Fruit fly (Drosophila melanogaster) whole organism, embryonic: Measurements from ENCODE around the gene WDR79.

Source experiments
- Awh ChIP-seq: fragments of 200-800 bp; sonication (Bioruptor generic); IDR thresholded peaks from 2 replicates; pipeline ENCODE4, ENCODE4 v1.3.6; 2022; ENCODE audit warnings: missing biosample characterization, missing genetic modification characterization
- C15 ChIP-seq: fragments of 200-800 bp; sonication (Bioruptor generic); IDR thresholded peaks from 3 replicates; pipeline ENCODE4 v1.3.6; 2022; ENCODE audit warnings: missing biosample characterization, missing genetic modification characterization
- CG12769 ChIP-seq: fragments of 200-800 bp; sonication (Bioruptor generic); optimal IDR thresholded peaks from 2 replicates; lab custom pipeline; 2019; ENCODE audit warnings: missing biosample characterization, mild to moderate bottlenecking, missing genetic modification characterization, moderate library complexity
- CG13287 ChIP-seq: fragments of 200-800 bp; sonication (Bioruptor generic); IDR thresholded peaks from 2 replicates; pipeline ENCODE4 v1.3.6; 2022; ENCODE audit warnings: missing biosample characterization, missing genetic modification characterization; ENCODE audit not compliant: partially characterized antibody
- CG15601 ChIP-seq: fragments of 200-800 bp; sonication (Bioruptor generic); optimal IDR thresholded peaks from 3 replicates; lab custom pipeline; 2019; ENCODE audit warnings: missing biosample characterization, mild to moderate bottlenecking, missing genetic modification characterization, moderate library complexity
- CG1647 ChIP-seq: fragments of 200-800 bp; sonication (Bioruptor generic); optimal IDR thresholded peaks from 3 replicates; lab custom pipeline; 2016; ENCODE audit warnings: missing biosample characterization, missing genetic modification characterization
- CG17359 ChIP-seq: fragments of 200-800 bp; sonication (Bioruptor generic); optimal IDR thresholded peaks from 3 replicates; lab custom pipeline; 2018; ENCODE audit warnings: missing biosample characterization, mild to moderate bottlenecking, missing genetic modification characterization, moderate library complexity
- CG3163 ChIP-seq: fragments of 200-800 bp; sonication (Bioruptor generic); optimal IDR thresholded peaks from 3 replicates; lab custom pipeline; 2016; ENCODE audit warnings: missing biosample characterization, missing genetic modification characterization
- CG33557 ChIP-seq: fragments of 200-800 bp; sonication (Bioruptor generic); optimal IDR thresholded peaks from 2 replicates; lab custom pipeline; 2019; ENCODE audit warnings: missing biosample characterization, mild to moderate bottlenecking, missing genetic modification characterization, moderate library complexity
- CG4282 ChIP-seq: fragments of 200-800 bp; sonication (Bioruptor generic); optimal IDR thresholded peaks from 2 replicates; lab custom pipeline; 2016; ENCODE audit warnings: missing biosample characterization, missing genetic modification characterization
- CG4360 ChIP-seq: fragments of 200-800 bp; sonication (Bioruptor generic); IDR thresholded peaks from 2 replicates; pipeline ENCODE4 v1.3.6; 2022; ENCODE audit warnings: missing biosample characterization, missing genetic modification characterization
- CG6254 ChIP-seq: fragments of 200-800 bp; sonication (Bioruptor generic); optimal IDR thresholded peaks from 3 replicates; lab custom pipeline; 2017; ENCODE audit warnings: mild to moderate bottlenecking, missing biosample characterization, missing genetic modification reagents, missing genetic modification characterization
- CG8765 ChIP-seq: fragments of 200-800 bp; sonication (Bioruptor generic); IDR thresholded peaks from 2 replicates; pipeline ENCODE4 v1.3.6; 2022; ENCODE audit warnings: missing biosample characterization, missing genetic modification characterization
- E2f1 ChIP-seq: fragments of 200-800 bp; sonication (Bioruptor generic); IDR thresholded peaks from 2 replicates; pipeline ENCODE4 v1.3.6; 2022; ENCODE audit warnings: missing biosample characterization, missing genetic modification characterization
- Fer1 ChIP-seq: fragments of 200-800 bp; sonication (Bioruptor generic); optimal IDR thresholded peaks from 2 replicates; lab custom pipeline; 2017; ENCODE audit warnings: missing biosample characterization, mild to moderate bottlenecking, missing genetic modification characterization
- Gug ChIP-seq: fragments of 200-800 bp; sonication (Bioruptor generic); IDR thresholded peaks from 4 replicates; pipeline ENCODE4 v1.3.6; 2022; ENCODE audit warnings: missing biosample characterization, missing genetic modification characterization
- HHEX ChIP-seq: fragments of 200-800 bp; sonication (Bioruptor generic); optimal IDR thresholded peaks from 3 replicates; lab custom pipeline; 2017; ENCODE audit warnings: missing biosample characterization, mild to moderate bottlenecking, missing genetic modification characterization, missing genetic modification reagents
- Hmr ChIP-seq: fragments of 200-800 bp; sonication (Bioruptor generic); optimal IDR thresholded peaks from 3 replicates; lab custom pipeline; 2017; ENCODE audit warnings: mild to moderate bottlenecking, missing biosample characterization, missing genetic modification reagents, missing genetic modification characterization
- Hr3 ChIP-seq: fragments of 200-800 bp; sonication (Bioruptor generic); optimal IDR thresholded peaks from 3 replicates; lab custom pipeline; 2016; ENCODE audit warnings: missing biosample characterization, missing genetic modification characterization
- Hr51 ChIP-seq, 2 experiments: fragments of 200-800 bp; sonication (Bioruptor generic); optimal IDR thresholded peaks; 2 replicates in 1 of 2; 3 replicates in 1 of 2; lab custom pipeline; 2016 to 2018; ENCODE audit warnings: missing biosample characterization in 2 of 2, missing genetic modification characterization in 2 of 2, mild to moderate bottlenecking in 1 of 2, moderate library complexity in 1 of 2
- MESR4 ChIP-seq: fragments of 200-800 bp; sonication (Bioruptor generic); optimal IDR thresholded peaks from 2 replicates; lab custom pipeline; 2018; ENCODE audit warnings: missing biosample characterization, mild to moderate bottlenecking, missing genetic modification characterization, moderate library complexity
- Med ChIP-seq: fragments of 200-800 bp; sonication (Bioruptor generic); peaks from one replicate; lab custom pipeline; 2016; ENCODE audit warnings: missing biosample characterization, missing genetic modification characterization, mild to moderate bottlenecking, inconsistent platforms, moderate library complexity
- Pdp1 ChIP-seq, 2 experiments: fragments of 200-800 bp; sonication (Bioruptor generic); optimal IDR thresholded peaks; 3 replicates each; lab custom pipeline; 2016; ENCODE audit warnings: missing biosample characterization in 2 of 2, missing genetic modification characterization in 2 of 2, mild to moderate bottlenecking in 1 of 2, moderate library complexity in 1 of 2
- Rfx ChIP-seq: fragments of 200-800 bp; sonication (Bioruptor generic); IDR thresholded peaks from 2 replicates; pipeline ENCODE4 v1.3.6; 2022; ENCODE audit warnings: missing biosample characterization, missing genetic modification characterization
- ash1 ChIP-seq: fragments of 200-800 bp; sonication (Bioruptor generic); optimal IDR thresholded peaks from 2 replicates; lab custom pipeline; 2018; ENCODE audit warnings: missing biosample characterization, mild to moderate bottlenecking, missing genetic modification characterization
- bab2 ChIP-seq: fragments of 200-800 bp; sonication (Bioruptor generic); optimal IDR thresholded peaks from 2 replicates; lab custom pipeline; 2016; ENCODE audit warnings: missing biosample characterization, missing genetic modification characterization
- cas ChIP-seq: fragments of 200-800 bp; sonication (Bioruptor generic); IDR thresholded peaks from 2 replicates; pipeline ENCODE4 v1.3.6; 2022; ENCODE audit warnings: missing biosample characterization, missing genetic modification characterization
- cato ChIP-seq: fragments of 200-800 bp; sonication (Bioruptor generic); optimal IDR thresholded peaks from 2 replicates; lab custom pipeline; 2016; ENCODE audit warnings: missing biosample characterization, missing genetic modification characterization, borderline replicate concordance
- ci ChIP-seq: fragments of 200-800 bp; sonication (Bioruptor generic); IDR thresholded peaks from 3 replicates; pipeline ENCODE4 v1.3.6; 2022; ENCODE audit warnings: missing biosample characterization, missing genetic modification characterization
- da ChIP-seq: fragments of 200-800 bp; sonication (Bioruptor generic); optimal IDR thresholded peaks from 2 replicates; lab custom pipeline; 2016; ENCODE audit warnings: missing biosample characterization, missing genetic modification characterization
- dm ChIP-seq: fragments of 200-800 bp; sonication (Bioruptor generic); optimal IDR thresholded peaks from 3 replicates; lab custom pipeline; 2016; ENCODE audit warnings: missing biosample characterization, missing genetic modification characterization
- fd3F ChIP-seq: fragments of 200-800 bp; sonication (Bioruptor generic); optimal IDR thresholded peaks from 2 replicates; lab custom pipeline; 2018; ENCODE audit warnings: missing biosample characterization, mild to moderate bottlenecking, missing genetic modification characterization, moderate library complexity
- grau ChIP-seq: fragments of 200-800 bp; optimal IDR thresholded peaks from 3 replicates; lab custom pipeline; 2019; ENCODE audit warnings: missing biosample characterization, mild to moderate bottlenecking, missing genetic modification characterization, moderate library complexity
- grn ChIP-seq: fragments of 200-800 bp; sonication (Bioruptor generic); optimal IDR thresholded peaks from 3 replicates; lab custom pipeline; 2017; ENCODE audit warnings: missing biosample characterization, missing genetic modification characterization
- hkb ChIP-seq, 2 experiments: fragments of 200-800 bp in 1 of 2; fragments of >200 bp in 1 of 2; sonication (Bioruptor generic) in 1 of 2; IDR thresholded peaks in 1 of 2; optimal IDR thresholded peaks in 1 of 2; 2 replicates each; pipeline versions ENCODE4 v1.3.6 to Lab custom; 2017 to 2022; ENCODE audit warnings: missing biosample characterization in 1 of 2, missing genetic modification characterization in 1 of 2
- kay ChIP-seq: fragments of 200-800 bp; sonication (Bioruptor generic); optimal IDR thresholded peaks from 2 replicates; lab custom pipeline; 2016; ENCODE audit warnings: missing biosample characterization, missing genetic modification characterization
- ken ChIP-seq: fragments of 200-800 bp; sonication (Bioruptor generic); IDR thresholded peaks from 3 replicates; pipeline ENCODE4 v1.3.6; 2022; ENCODE audit warnings: missing biosample characterization, missing genetic modification characterization
- pan ChIP-seq, 4 experiments: fragments of >200 bp in 3 of 4; fragments of 200-800 bp in 1 of 4; sonication (Bioruptor generic) in 1 of 4; optimal IDR thresholded peaks in 3 of 4; IDR thresholded peaks in 1 of 4; 2 replicates each; pipeline versions ENCODE4 v1.3.6 to Lab custom; 2017 to 2022; ENCODE audit warnings: missing biosample characterization in 2 of 4, missing genetic modification characterization in 2 of 4, mixed read lengths in 1 of 4
- sob ChIP-seq: fragments of 200-800 bp; sonication (Bioruptor generic); IDR thresholded peaks from 2 replicates; pipeline ENCODE4 v1.3.6; 2022; ENCODE audit warnings: missing biosample characterization, missing genetic modification characterization
- sqz ChIP-seq: fragments of 200-800 bp; sonication (Bioruptor generic); optimal IDR thresholded peaks from 3 replicates; lab custom pipeline; 2018; ENCODE audit warnings: missing biosample characterization, mild to moderate bottlenecking, missing genetic modification characterization
- trem ChIP-seq: fragments of 200-800 bp; optimal IDR thresholded peaks from 3 replicates; lab custom pipeline; 2019; ENCODE audit warnings: missing biosample characterization, mild to moderate bottlenecking, missing genetic modification characterization, moderate library complexity
- tup ChIP-seq: fragments of 200-800 bp; sonication (Bioruptor generic); optimal IDR thresholded peaks from 2 replicates; lab custom pipeline; 2016; ENCODE audit warnings: missing biosample characterization, mild to moderate bottlenecking, missing genetic modification characterization, moderate library complexity
- vvl ChIP-seq: fragments of 200-800 bp; sonication (Bioruptor generic); IDR thresholded peaks from 2 replicates; pipeline ENCODE4 v1.3.6; 2022; ENCODE audit warnings: missing biosample characterization, missing genetic modification characterization

Gene WDR79

dm6 chr2L:6088371-6089365 is 38.9 kb downstream of the WDR79 start (continued):
- TF ChIP-seq dm (GFP tag; lab: Kevin White, UChicago) = peak; percentile 93
- TF ChIP-seq fd3F (GFP tag; lab: Kevin White, UChicago) = peak; percentile 3

DNA sequence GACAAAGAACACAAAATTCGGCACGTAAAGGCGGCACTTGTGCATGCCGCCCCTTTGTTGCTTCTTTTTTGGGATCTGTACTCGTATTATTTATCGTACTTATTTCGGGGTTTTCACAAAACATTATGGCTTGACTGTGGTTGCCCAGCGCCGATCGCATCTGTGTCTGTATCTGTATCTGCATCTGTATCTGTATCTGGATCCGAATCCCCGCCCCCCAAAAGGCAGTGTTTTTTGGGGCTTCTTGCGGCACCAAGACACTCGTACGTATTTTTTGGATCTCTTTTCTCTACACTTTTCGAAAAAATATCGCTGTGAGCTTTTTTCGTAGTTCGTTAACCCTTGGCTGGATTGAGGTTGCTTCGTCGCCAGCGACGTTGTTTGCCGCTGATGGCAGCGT is 39.9 kb downstream of the WDR79 start:
- TF ChIP-seq grn (GFP tag; lab: Kevin White, UChicago) (peak; percentile 44), HHEX (GFP tag; lab: Kevin White, UChicago) (no peak), CG6254 (no peak), hkb (optimal IDR thresholded peaks at IDR 0.05; lab: Kevin White, UChicago) (peak; percentile 4), hkb (GFP tag; IDR thresholded peaks at IDR 0.05; lab: Robert Waterston, UW) (no peak)

- TF ChIP-seq Hmr (no peak), CG8765 (0 out of 2 replicates have a peak, but pooled peaks have one; percentile 33), CG4282 (GFP tag; lab: Kevin White, UChicago) (no peak), Gug (no peak), ken (GFP tag; lab: Robert Waterston, UW) (no peak), ci (GFP tag; lab: Robert Waterston, UW) (no peak), CG15601 (tag; lab: Kevin White, UChicago) (no peak), CG4360 (GFP tag; lab: Robert Waterston, UW) (no peak), sob (GFP tag; lab: Robert Waterston, UW) (peak; percentile 27; the same call in 1 of the 2 replicates), CG12769 (tag; lab: Kevin White, UChicago) (no peak), C15 (GFP tag; lab: Robert Waterston, UW) (no peak), CG33557 (GFP tag; lab: Kevin White, UChicago) (no peak), MESR4 (GFP tag; lab: Kevin White, UChicago) (no peak), sqz (no peak), Med (GFP tag; lab: Kevin White, UChicago) (peak; percentile 13), kay (GFP tag; lab: Kevin White, UChicago) (no peak), pan (optimal IDR thresholded peaks at IDR 0.05; lab: Kevin White, UChicago) (no peak), pan (GFP tag; optimal IDR thresholded peaks at IDR 0.05 in 1 of 2, IDR thresholded peaks at IDR 0.05 in 1 of 2) (no peak), Hr3 (GFP tag; lab: Kevin White, UChicago) (no peak), ash1 (no peak), trem (no peak), grau (peak; percentile 5), Hr51 (GFP tag; optimal IDR thresholded peaks at IDR 0.05; lab: Kevin White, UChicago) (no peak), cato (no peak), Fer1 (GFP tag; lab: Kevin White, UChicago) (no peak), cas (GFP tag; lab: Robert Waterston, UW) (no peak), da (GFP tag; lab: Kevin White, UChicago) (no peak)
Measured at dm6 chr2L:6086771-6087170, 40.8 kb downstream of the WDR79 start.

dm6 chr2L:6085733-6086317 is 41.8 kb downstream of the WDR79 start:
- TF ChIP-seq CG17359 (tag; lab: Kevin White, UChicago) (no peak), Awh (GFP tag; lab: Robert Waterston, UW) (no peak), tup (GFP tag; lab: Kevin White, UChicago) (no peak), CG13287 (GFP tag; lab: Robert Waterston, UW) (peak; percentile 42; the same call in 1 of the 2 replicates), trem (no peak), Pdp1 (GFP tag; optimal IDR thresholded peaks at IDR 0.05; lab: Kevin White, UChicago) (no peak), Rfx (GFP tag; lab: Robert Waterston, UW) (peak; percentile 36; the same call in 1 of the 2 replicates), CG1647 (GFP tag; lab: Kevin White, UChicago) (no peak), vvl (GFP tag; lab: Robert Waterston, UW) (peak; percentile 36; the same call in 1 of the 2 replicates), bab2 (no peak), CG3163 (GFP tag; lab: Kevin White, UChicago) (no peak), E2f1 (GFP tag; lab: Robert Waterston, UW) (no peak)
